Fruit fly (Drosophila melanogaster) whole organism, embryonic: ENCODE measurements around the gene CG4328.

ENCODE experiments used
- Aef1 ChIP-seq: fragments of 200-800 bp; sonication (Bioruptor generic); IDR thresholded peaks from 3 replicates; pipeline ENCODE4 v1.3.6; 2022; ENCODE audit warnings: missing biosample characterization, missing genetic modification characterization
- Asciz ChIP-seq: fragments of 200-800 bp; sonication (Bioruptor generic); optimal IDR thresholded peaks from 2 replicates; lab custom pipeline; 2017; ENCODE audit warnings: missing biosample characterization, mild to moderate bottlenecking, missing genetic modification characterization, missing genetic modification reagents
- B-H1 ChIP-seq: fragments of 200-800 bp; sonication (Bioruptor generic); IDR thresholded peaks from 3 replicates; pipeline ENCODE4 v1.3.6; 2022; ENCODE audit warnings: missing biosample characterization, missing genetic modification characterization
- CG11456 ChIP-seq: fragments of 200-800 bp; sonication (Bioruptor generic); IDR thresholded peaks from 3 replicates; pipeline ENCODE4 v1.3.6; 2022; ENCODE audit warnings: missing biosample characterization, missing genetic modification characterization
- CG11695 ChIP-seq: fragments of 200-800 bp; sonication (Bioruptor generic); IDR thresholded peaks from 3 replicates; pipeline ENCODE4 v1.3.6; 2022; ENCODE audit warnings: missing biosample characterization, missing genetic modification characterization
- CG12219 ChIP-seq: fragments of 200-800 bp; sonication (Bioruptor generic); optimal IDR thresholded peaks from 3 replicates; lab custom pipeline; 2018; ENCODE audit warnings: missing biosample characterization, mild to moderate bottlenecking, missing genetic modification characterization
- CG12391 ChIP-seq: fragments of 200-800 bp; sonication (Bioruptor generic); optimal IDR thresholded peaks from 3 replicates; lab custom pipeline; 2018; ENCODE audit warnings: missing biosample characterization, mild to moderate bottlenecking, missing genetic modification characterization, moderate library complexity
- CG13123 ChIP-seq: fragments of 200-800 bp; sonication (Bioruptor generic); optimal IDR thresholded peaks from 2 replicates; lab custom pipeline; 2016; ENCODE audit warnings: missing biosample characterization, missing genetic modification characterization
- CG14014 ChIP-seq: fragments of 200-800 bp; sonication (Bioruptor generic); IDR thresholded peaks from 2 replicates; pipeline ENCODE4 v1.3.6; 2022; ENCODE audit warnings: missing biosample characterization, missing genetic modification characterization
- CG16779 ChIP-seq: fragments of 200-800 bp; sonication (Bioruptor generic); IDR thresholded peaks from 2 replicates; pipeline ENCODE4 v1.3.6; 2022; ENCODE audit warnings: missing biosample characterization, missing genetic modification characterization
- CG18599 ChIP-seq: fragments of 200-800 bp; sonication (Bioruptor generic); optimal IDR thresholded peaks from 3 replicates; lab custom pipeline; 2017; ENCODE audit warnings: missing biosample characterization, missing genetic modification characterization, mild to moderate bottlenecking, moderate library complexity, missing genetic modification reagents
- CG3065 ChIP-seq: fragments of 200-800 bp; sonication (Bioruptor generic); optimal IDR thresholded peaks from 2 replicates; lab custom pipeline; 2016; ENCODE audit warnings: missing biosample characterization, missing genetic modification characterization
- CG32772 ChIP-seq: fragments of 200-800 bp; sonication (Bioruptor generic); IDR thresholded peaks from 2 replicates; pipeline ENCODE4 v1.3.6; 2022; ENCODE audit warnings: missing biosample characterization, missing genetic modification characterization
- CG34224 ChIP-seq: fragments of 200-800 bp; sonication (Bioruptor generic); IDR thresholded peaks from 3 replicates; pipeline ENCODE4 v1.3.6; 2022; ENCODE audit warnings: missing biosample characterization, missing genetic modification characterization; ENCODE audit not compliant: partially characterized antibody
- CG4360 ChIP-seq: fragments of 200-800 bp; sonication (Bioruptor generic); IDR thresholded peaks from 2 replicates; pipeline ENCODE4 v1.3.6; 2022; ENCODE audit warnings: missing biosample characterization, missing genetic modification characterization
- CG4617 ChIP-seq: fragments of 200-800 bp; sonication (Bioruptor generic); optimal IDR thresholded peaks from 3 replicates; lab custom pipeline; 2016; ENCODE audit warnings: missing biosample characterization, missing genetic modification characterization, borderline replicate concordance
- CG5180 ChIP-seq: fragments of 200-800 bp; sonication (Bioruptor generic); optimal IDR thresholded peaks from 3 replicates; lab custom pipeline; 2017; ENCODE audit warnings: missing biosample characterization, missing genetic modification characterization, mild to moderate bottlenecking, moderate library complexity, missing genetic modification reagents
- CG8290 ChIP-seq, 3 experiments: fragments of 200-800 bp; sonication (Bioruptor generic); optimal IDR thresholded peaks; 2 replicates each; lab custom pipeline; 2016 to 2019; ENCODE audit warnings: missing biosample characterization in 3 of 3, missing genetic modification characterization in 3 of 3, mild to moderate bottlenecking in 2 of 3, moderate library complexity in 1 of 3
- CG8388 ChIP-seq: fragments of 200-800 bp; sonication (Bioruptor generic); optimal IDR thresholded peaks from 2 replicates; lab custom pipeline; 2019; ENCODE audit warnings: missing biosample characterization, mild to moderate bottlenecking, missing genetic modification characterization, moderate library complexity
- CG9437 ChIP-seq: fragments of 200-800 bp; sonication (Bioruptor generic); optimal IDR thresholded peaks from 2 replicates; lab custom pipeline; 2018; ENCODE audit warnings: missing biosample characterization, mild to moderate bottlenecking, missing genetic modification characterization
- D19B ChIP-seq: fragments of 200-800 bp; sonication (Bioruptor generic); optimal IDR thresholded peaks from 2 replicates; lab custom pipeline; 2017; ENCODE audit warnings: missing biosample characterization, mild to moderate bottlenecking, missing genetic modification characterization
- Dbx ChIP-seq: fragments of 200-800 bp; sonication (Bioruptor generic); IDR thresholded peaks from 3 replicates; pipeline ENCODE4 v1.3.6; 2022; ENCODE audit warnings: missing biosample characterization, missing genetic modification characterization
- Dek ChIP-seq: fragments of 200-800 bp; sonication (Bioruptor generic); optimal IDR thresholded peaks from 3 replicates; lab custom pipeline; 2019; ENCODE audit warnings: missing biosample characterization, mild to moderate bottlenecking, missing genetic modification characterization, moderate library complexity
- Eip74EF ChIP-seq, 2 experiments: fragments of 200-800 bp in 1 of 2; fragments of >200 bp in 1 of 2; sonication (Bioruptor generic) in 1 of 2; optimal IDR thresholded peaks; 2 replicates each; lab custom pipeline; 2017 to 2019; ENCODE audit warnings: missing biosample characterization in 2 of 2, missing genetic modification characterization in 2 of 2, mild to moderate bottlenecking in 1 of 2, moderate library complexity in 1 of 2
- GATAe ChIP-seq: fragments of 200-800 bp; sonication (Bioruptor generic); conservative IDR thresholded peaks from 2 replicates; pipeline ENCODE4 v1.3.6; 2022; ENCODE audit warnings: missing biosample characterization, missing genetic modification characterization
- MESR4 ChIP-seq: fragments of 200-800 bp; sonication (Bioruptor generic); optimal IDR thresholded peaks from 2 replicates; lab custom pipeline; 2018; ENCODE audit warnings: missing biosample characterization, mild to moderate bottlenecking, missing genetic modification characterization, moderate library complexity
- Mad ChIP-seq: fragments of 200-800 bp; sonication (Bioruptor generic); optimal IDR thresholded peaks from 2 replicates; lab custom pipeline; 2016; ENCODE audit warnings: missing biosample characterization, missing genetic modification characterization
- Six4 ChIP-seq: fragments of 200-800 bp; sonication (Bioruptor generic); optimal IDR thresholded peaks from 2 replicates; lab custom pipeline; 2016; ENCODE audit warnings: missing biosample characterization, missing genetic modification characterization
- Ssrp ChIP-seq: fragments of 200-800 bp; sonication (Bioruptor generic); optimal IDR thresholded peaks from 2 replicates; lab custom pipeline; 2018; ENCODE audit warnings: missing biosample characterization, mild to moderate bottlenecking, missing genetic modification characterization, moderate library complexity
- Xrp1 ChIP-seq: fragments of 200-800 bp; sonication (Bioruptor generic); IDR thresholded peaks from 2 replicates; pipeline ENCODE4 v1.3.6; 2022; ENCODE audit warnings: missing biosample characterization, missing genetic modification characterization
- amos ChIP-seq: fragments of 200-800 bp; sonication (Bioruptor generic); IDR thresholded peaks from 2 replicates; pipeline ENCODE4 v1.3.6; 2022; ENCODE audit warnings: missing biosample characterization, missing genetic modification characterization; ENCODE audit not compliant: partially characterized antibody
- ash1 ChIP-seq: fragments of 200-800 bp; sonication (Bioruptor generic); optimal IDR thresholded peaks from 2 replicates; lab custom pipeline; 2018; ENCODE audit warnings: missing biosample characterization, mild to moderate bottlenecking, missing genetic modification characterization
- bcd ChIP-seq: fragments of 200-800 bp; sonication (Bioruptor generic); optimal IDR thresholded peaks from 2 replicates; lab custom pipeline; 2017; ENCODE audit warnings: missing biosample characterization, mild to moderate bottlenecking, missing genetic modification characterization
- bsh ChIP-seq, 2 experiments: fragments of 200-800 bp; sonication (Bioruptor generic); optimal IDR thresholded peaks; 2 replicates each; lab custom pipeline; 2017 to 2018; ENCODE audit warnings: mild to moderate bottlenecking in 2 of 2, missing biosample characterization in 2 of 2, missing genetic modification characterization in 2 of 2, moderate library complexity in 1 of 2
- chinmo ChIP-seq: fragments of 200-800 bp; sonication (Bioruptor generic); IDR thresholded peaks from 4 replicates; pipeline ENCODE4 v1.3.6; 2022; ENCODE audit warnings: missing biosample characterization, missing genetic modification characterization; ENCODE audit not compliant: partially characterized antibody
- da ChIP-seq: fragments of 200-800 bp; sonication (Bioruptor generic); optimal IDR thresholded peaks from 2 replicates; lab custom pipeline; 2016; ENCODE audit warnings: missing biosample characterization, missing genetic modification characterization
- dan ChIP-seq: fragments of 200-800 bp; sonication (Bioruptor generic); IDR thresholded peaks from 2 replicates; pipeline ENCODE4 v1.3.6; 2022; ENCODE audit warnings: missing biosample characterization, missing genetic modification characterization
- grau ChIP-seq: fragments of 200-800 bp; optimal IDR thresholded peaks from 3 replicates; lab custom pipeline; 2019; ENCODE audit warnings: missing biosample characterization, mild to moderate bottlenecking, missing genetic modification characterization, moderate library complexity
- gro ChIP-seq: fragments of 200-800 bp; sonication (Bioruptor generic); optimal IDR thresholded peaks from 2 replicates; lab custom pipeline; 2016; ENCODE audit warnings: missing biosample characterization, missing genetic modification characterization
- gt ChIP-seq: fragments of 200-800 bp; sonication (Bioruptor generic); IDR thresholded peaks from 2 replicates; pipeline ENCODE4 v1.3.6; 2022; ENCODE audit warnings: missing biosample characterization, missing genetic modification characterization
- ken ChIP-seq: fragments of 200-800 bp; sonication (Bioruptor generic); IDR thresholded peaks from 3 replicates; pipeline ENCODE4 v1.3.6; 2022; ENCODE audit warnings: missing biosample characterization, missing genetic modification characterization
- nau ChIP-seq: fragments of 200-800 bp; sonication (Bioruptor generic); optimal IDR thresholded peaks from 3 replicates; lab custom pipeline; 2017; ENCODE audit warnings: missing biosample characterization, mild to moderate bottlenecking, missing genetic modification characterization, missing genetic modification reagents
- nmo ChIP-seq: fragments of 200-800 bp; sonication (Bioruptor generic); optimal IDR thresholded peaks from 2 replicates; lab custom pipeline; 2018; ENCODE audit warnings: missing biosample characterization, mild to moderate bottlenecking, missing genetic modification characterization, moderate library complexity
- pfk ChIP-seq: fragments of 200-800 bp; sonication (Bioruptor generic); optimal IDR thresholded peaks from 2 replicates; lab custom pipeline; 2018; ENCODE audit warnings: missing biosample characterization, mild to moderate bottlenecking, missing genetic modification characterization, moderate library complexity
- so ChIP-seq: fragments of 200-800 bp; sonication (Bioruptor generic); IDR thresholded peaks from 3 replicates; pipeline ENCODE4 v1.3.6; 2022; ENCODE audit warnings: missing biosample characterization, missing genetic modification characterization
- tgo ChIP-seq: fragments of 200-800 bp; sonication (Bioruptor generic); IDR thresholded peaks from 3 replicates; pipeline ENCODE4 v1.3.6; 2022; ENCODE audit warnings: missing biosample characterization, missing genetic modification characterization
- tio ChIP-seq: fragments of 200-800 bp; sonication (Bioruptor generic); optimal IDR thresholded peaks from 2 replicates; lab custom pipeline; 2017; ENCODE audit warnings: missing biosample characterization, missing genetic modification characterization, inconsistent platforms
- trem ChIP-seq: fragments of 200-800 bp; optimal IDR thresholded peaks from 3 replicates; lab custom pipeline; 2019; ENCODE audit warnings: missing biosample characterization, mild to moderate bottlenecking, missing genetic modification characterization, moderate library complexity
- unpg ChIP-seq: fragments of 200-800 bp; sonication (Bioruptor generic); optimal IDR thresholded peaks from 3 replicates; lab custom pipeline; 2018; ENCODE audit warnings: missing biosample characterization, mild to moderate bottlenecking, missing genetic modification characterization, moderate library complexity

Gene CG4328

DNA sequence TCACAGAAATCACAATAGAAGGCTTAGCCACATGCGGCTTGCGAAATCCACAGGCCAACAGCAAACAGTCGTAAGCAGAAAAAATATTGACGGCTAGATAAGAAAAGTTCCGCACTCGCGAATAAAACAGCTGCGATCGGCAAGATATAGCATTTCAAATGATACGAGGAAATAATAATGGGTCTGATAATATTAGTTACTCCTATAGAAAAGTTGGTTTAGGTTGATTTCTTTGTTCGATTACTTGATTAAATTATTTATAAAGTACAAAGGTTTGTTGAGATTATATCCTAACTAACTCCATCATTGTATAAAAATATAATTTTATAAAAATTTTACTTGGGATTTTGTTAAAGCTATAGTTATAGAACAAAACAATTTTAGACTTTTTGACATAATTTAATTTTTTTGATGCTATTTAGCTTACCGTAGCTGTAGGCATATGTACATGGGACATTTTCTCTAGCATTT, 20.3 kb downstream of the CG4328 start (continued):
- TF ChIP-seq ken (GFP tag; lab: Robert Waterston, UW), result no peak
- TF ChIP-seq chinmo (GFP tag; lab: Robert Waterston, UW), result no peak
- TF ChIP-seq bcd (GFP tag; lab: Kevin White, UChicago), result no peak
- TF ChIP-seq tio (GFP tag; lab: Kevin White, UChicago), result no peak
- TF ChIP-seq Six4 (GFP tag; lab: Kevin White, UChicago), result no peak
- TF ChIP-seq CG4360 (GFP tag; lab: Robert Waterston, UW), result no peak
- TF ChIP-seq nau (GFP tag; lab: Kevin White, UChicago), result no peak
- no peak for TF ChIP-seq dan (GFP tag; lab: Robert Waterston, UW)
- TF ChIP-seq Asciz (GFP tag; lab: Kevin White, UChicago), result peak; percentile 25
- TF ChIP-seq so (GFP tag; lab: Robert Waterston, UW), result no peak
- no peak for TF ChIP-seq CG32772 (GFP tag; lab: Robert Waterston, UW)
- no peak for TF ChIP-seq CG13123 (GFP tag; lab: Kevin White, UChicago)
- no peak for TF ChIP-seq CG34224 (GFP tag; lab: Robert Waterston, UW)
- TF ChIP-seq CG8388 (GFP tag; lab: Kevin White, UChicago), result peak; percentile 31
- peak in 1 of 2 experiments; percentile 8 for TF ChIP-seq Eip74EF (GFP tag; optimal IDR thresholded peaks at IDR 0.05; lab: Kevin White, UChicago)
- no peak for TF ChIP-seq CG16779
- TF ChIP-seq CG12219 (GFP tag; lab: Kevin White, UChicago), result no peak
- TF ChIP-seq CG3065 (GFP tag; lab: Kevin White, UChicago), result no peak
- no peak for TF ChIP-seq pfk (GFP tag; lab: Kevin White, UChicago)
- TF ChIP-seq da, result no peak
- TF ChIP-seq gro (GFP tag; lab: Kevin White, UChicago), result no peak
- no peak for TF ChIP-seq GATAe (GFP tag; lab: Robert Waterston, UW)
- peak; percentile 30 for TF ChIP-seq Ssrp
- TF ChIP-seq CG12391, result peak; percentile 56
- no peak for TF ChIP-seq amos (GFP tag; lab: Robert Waterston, UW)
- TF ChIP-seq Aef1 (GFP tag; lab: Robert Waterston, UW), result no peak
- peak; percentile 49 for TF ChIP-seq grau (tag; lab: Kevin White, UChicago)
- TF ChIP-seq gt (GFP tag; lab: Robert Waterston, UW), result no peak
- peak; percentile 26 for TF ChIP-seq unpg (GFP tag; lab: Kevin White, UChicago)

- TF ChIP-seq nmo (GFP tag; lab: Kevin White, UChicago) (peak; percentile 69), ash1 (no peak), Dbx (GFP tag; lab: Robert Waterston, UW) (peak; percentile 35; the same call in 1 of the 3 replicates), Asciz (GFP tag; lab: Kevin White, UChicago) (peak; percentile 19), D19B (no peak), Dek (tag; lab: Kevin White, UChicago) (peak; percentile 2), Mad (GFP tag; lab: Kevin White, UChicago) (no peak), CG5180 (GFP tag; lab: Kevin White, UChicago) (peak; percentile 39), bsh (GFP tag; optimal IDR thresholded peaks at IDR 0.05; lab: Kevin White, UChicago) (peak in 1 of 2 experiments; percentile 30), CG9437 (peak; percentile 97), B-H1 (GFP tag; lab: Robert Waterston, UW) (peak; percentile 15; the same call in 1 of the 3 replicates), trem (tag; lab: Kevin White, UChicago) (peak; percentile 67), CG4617 (GFP tag; lab: Kevin White, UChicago) (peak; percentile 53), MESR4 (GFP tag; lab: Kevin White, UChicago) (peak; percentile 62), CG14014 (GFP tag; lab: Robert Waterston, UW) (peak; percentile 33; the same call in 1 of the 2 replicates), Xrp1 (GFP tag; lab: Robert Waterston, UW) (peak; percentile 83), tgo (GFP tag; lab: Robert Waterston, UW) (peak; percentile 34; the same call in 1 of the 3 replicates), CG11695 (GFP tag; lab: Robert Waterston, UW) (peak; percentile 64; the same call in 2 of the 3 replicates), CG11456 (GFP tag; lab: Robert Waterston, UW) (0 out of 3 replicates have a peak, but pooled peaks have one; percentile 3), CG8290 (GFP tag; optimal IDR thresholded peaks at IDR 0.05; lab: Kevin White, UChicago) (peak; percentile 2), CG8290 (tag; optimal IDR thresholded peaks at IDR 0.05; lab: Kevin White, UChicago) (no peak), CG18599 (GFP tag; lab: Kevin White, UChicago) (peak; percentile 52)
These were observed 24.7 kb downstream of the CG4328 start, which contains the start of gene Pbgs for dm6 chr3L:12271195-12271618. TSS of gene Pbgs (minus strand) at chr3L:12271345.
